Worm (Caenorhabditis elegans) whole organism, young adult: ENCODE results near the gene ZK930.4.

Experiments
- B0035.1 ChIP-seq: sonication (generic microtip); optimal IDR thresholded peaks from 2 replicates; lab custom pipeline; 2016; ENCODE audit warnings: missing genetic modification characterization, mild to moderate bottlenecking, missing compliant biosample characterization, missing genotype, missing genetic modification reagents
- F37B4.10 ChIP-seq: fragments of 200-800 bp; sonication (Bioruptor generic); IDR thresholded peaks from 2 replicates; pipeline ENCODE4 v1.3.6; 2022; ENCODE audit warnings: missing genetic modification characterization, missing compliant biosample characterization
- F49E8.2 ChIP-seq: sonication (generic microtip); optimal IDR thresholded peaks from 3 replicates; lab custom pipeline; 2017; ENCODE audit warnings: missing genetic modification characterization, mild to moderate bottlenecking, missing compliant biosample characterization, antibody characterized with exemption, moderate library complexity; ENCODE audit not compliant: insufficient read depth
- K12H6.12 ChIP-seq: fragments of 200-800 bp; sonication (Bioruptor generic); optimal IDR thresholded peaks from 2 replicates; lab custom pipeline; 2018; ENCODE audit warnings: mild to moderate bottlenecking, missing genetic modification characterization, missing compliant biosample characterization
- T07F8.4 ChIP-seq: sonication (generic microtip); optimal IDR thresholded peaks from 2 replicates; lab custom pipeline; 2016; ENCODE audit warnings: mild to moderate bottlenecking, missing genetic modification characterization, moderate library complexity, missing compliant biosample characterization
- Y67H2A.10 ChIP-seq: fragments of 200-800 bp; sonication (Bioruptor generic); conservative IDR thresholded peaks from 2 replicates; pipeline ENCODE4 v1.3.6; 2022; ENCODE audit warnings: missing genetic modification reagents, missing genetic modification characterization, missing compliant biosample characterization
- Y79H2A.3 ChIP-seq: fragments of 200-800 bp; sonication (Bioruptor generic); conservative IDR thresholded peaks from 2 replicates; pipeline ENCODE4 v1.3.6; 2022; ENCODE audit warnings: missing genetic modification reagents, missing genetic modification characterization, missing compliant biosample characterization
- ama-1 ChIP-seq, 3 experiments: fragments of 150-350 bp in 1 of 3; sonication (generic microtip) in 2 of 3; optimal IDR thresholded peaks; 2 replicates each; lab custom pipeline; 2014 to 2018; ENCODE audit warnings: missing biosample characterization in 2 of 3, missing genetic modification characterization in 2 of 3, missing genetic modification reagents in 2 of 3
- aptf-3 ChIP-seq: fragments of 200-800 bp; sonication (Bioruptor generic); IDR thresholded peaks from 2 replicates; pipeline ENCODE4 v1.3.6; 2022; ENCODE audit warnings: missing genetic modification characterization, missing compliant biosample characterization
- atf-7 ChIP-seq: sonication (generic microtip); optimal IDR thresholded peaks from 2 replicates; lab custom pipeline; 2017; ENCODE audit warnings: mild to moderate bottlenecking, missing genetic modification characterization, missing compliant biosample characterization
- athp-1 ChIP-seq: sonication (generic microtip); optimal IDR thresholded peaks from 2 replicates; lab custom pipeline; 2017; ENCODE audit warnings: mild to moderate bottlenecking, missing genetic modification characterization, missing compliant biosample characterization
- attf-5 ChIP-seq: fragments of 200-800 bp; sonication (Bioruptor generic); optimal IDR thresholded peaks from 2 replicates; lab custom pipeline; 2018; ENCODE audit warnings: mild to moderate bottlenecking, missing genetic modification characterization, missing compliant biosample characterization
- cebp-1 ChIP-seq, 2 experiments: fragments of 200-800 bp in 1 of 2; sonication (Bioruptor generic) in 1 of 2; sonication (generic microtip) in 1 of 2; IDR thresholded peaks in 1 of 2; optimal IDR thresholded peaks in 1 of 2; 2 replicates each; pipeline versions ENCODE4 v1.3.6 to Lab custom; 2017 to 2022; ENCODE audit warnings: missing compliant biosample characterization in 2 of 2, missing genetic modification characterization in 2 of 2, mild to moderate bottlenecking in 1 of 2, missing genetic modification reagents in 1 of 2, moderate library complexity in 1 of 2
- ceh-100 ChIP-seq: fragments of 200-800 bp; sonication (Bioruptor generic); IDR thresholded peaks from 2 replicates; pipeline ENCODE4 v1.3.6; 2022; ENCODE audit warnings: missing genetic modification reagents, missing genetic modification characterization, missing compliant biosample characterization
- ceh-27 ChIP-seq: fragments of 200-800 bp; sonication (Bioruptor generic); optimal IDR thresholded peaks from 2 replicates; lab custom pipeline; 2018; ENCODE audit warnings: mild to moderate bottlenecking, missing genetic modification characterization, moderate library complexity, missing compliant biosample characterization
- ceh-40 ChIP-seq: fragments of 200-800 bp; sonication (Bioruptor generic); IDR thresholded peaks from 2 replicates; pipeline ENCODE4 v1.3.6; 2022; ENCODE audit warnings: missing genetic modification characterization, missing compliant biosample characterization
- ceh-58 ChIP-seq: fragments of 200-800 bp; sonication (Bioruptor generic); IDR thresholded peaks from 2 replicates; pipeline ENCODE4 v1.3.6; 2022; ENCODE audit warnings: missing genetic modification characterization, missing compliant biosample characterization
- ceh-91 ChIP-seq: fragments of 200-800 bp; sonication (Bioruptor generic); IDR thresholded peaks from 2 replicates; pipeline ENCODE4 v1.3.6; 2022; ENCODE audit warnings: missing genetic modification reagents, missing genetic modification characterization, missing compliant biosample characterization
- chd-7 ChIP-seq: sonication (generic microtip); optimal IDR thresholded peaks from 2 replicates; lab custom pipeline; 2016; ENCODE audit warnings: mild to moderate bottlenecking, missing genetic modification characterization, moderate library complexity, missing compliant biosample characterization
- die-1 ChIP-seq: sonication (generic microtip); optimal IDR thresholded peaks from 2 replicates; lab custom pipeline; 2016; ENCODE audit warnings: missing genotype, mild to moderate bottlenecking, missing genetic modification characterization, missing compliant biosample characterization
- dox-1 ChIP-seq: fragments of 200-800 bp; sonication (Bioruptor generic); IDR thresholded peaks from 2 replicates; pipeline ENCODE4 v1.3.6; 2022; ENCODE audit warnings: missing genetic modification reagents, missing genetic modification characterization, missing compliant biosample characterization
- dpl-1 ChIP-seq: fragments of 150-350 bp; optimal IDR thresholded peaks from 2 replicates; lab custom pipeline; 2014; ENCODE audit warnings: missing biosample characterization, missing genetic modification reagents, missing genetic modification characterization
- egl-18 ChIP-seq: fragments of 200-800 bp; sonication (Bioruptor generic); IDR thresholded peaks from 2 replicates; pipeline ENCODE4 v1.3.6; 2022; ENCODE audit warnings: missing genetic modification reagents, missing genetic modification characterization, missing compliant biosample characterization
- egrh-3 ChIP-seq: fragments of 200-800 bp; sonication (Bioruptor generic); IDR thresholded peaks from 2 replicates; pipeline ENCODE4 v1.3.6; 2022; ENCODE audit warnings: missing genetic modification reagents, missing genetic modification characterization, missing compliant biosample characterization
- ets-4 ChIP-seq: fragments of 200-800 bp; sonication (Bioruptor generic); optimal IDR thresholded peaks from 2 replicates; lab custom pipeline; 2018; ENCODE audit warnings: mild to moderate bottlenecking, missing genetic modification characterization, missing compliant biosample characterization
- gei-17 ChIP-seq: fragments of 200-800 bp; sonication (Bioruptor generic); optimal IDR thresholded peaks from 2 replicates; lab custom pipeline; 2018; ENCODE audit warnings: mild to moderate bottlenecking, missing genetic modification characterization, missing compliant biosample characterization
- him-1 ChIP-seq: sonication (generic microtip); optimal IDR thresholded peaks from 2 replicates; lab custom pipeline; 2016; ENCODE audit warnings: missing genotype, missing genetic modification reagents, missing genetic modification characterization, missing compliant biosample characterization
- hlh-12 ChIP-seq: sonication (generic microtip); optimal IDR thresholded peaks from 2 replicates; lab custom pipeline; 2016; ENCODE audit warnings: missing genetic modification characterization, missing compliant biosample characterization
- hmg-1.2 ChIP-seq: fragments of 200-800 bp; sonication (Bioruptor generic); IDR thresholded peaks from 2 replicates; pipeline ENCODE4 v1.3.6; 2022; ENCODE audit warnings: missing genetic modification reagents, missing genetic modification characterization, missing compliant biosample characterization
- lin-26 ChIP-seq: fragments of 200-800 bp; sonication (Bioruptor generic); IDR thresholded peaks from 2 replicates; pipeline ENCODE4 v1.3.6; 2022; ENCODE audit warnings: missing genetic modification reagents, missing genetic modification characterization, missing compliant biosample characterization
- lin-54 ChIP-seq: fragments of 200-800 bp; sonication (Bioruptor generic); optimal IDR thresholded peaks from 2 replicates; lab custom pipeline; 2018; ENCODE audit warnings: mild to moderate bottlenecking, missing genetic modification characterization, missing compliant biosample characterization
- lsl-1 ChIP-seq: fragments of 200-800 bp; sonication (Bioruptor generic); optimal IDR thresholded peaks from 2 replicates; lab custom pipeline; 2018; ENCODE audit warnings: mild to moderate bottlenecking, missing genetic modification characterization, moderate library complexity, missing compliant biosample characterization
- lsy-27 ChIP-seq: sonication (generic microtip); optimal IDR thresholded peaks from 2 replicates; lab custom pipeline; 2017; ENCODE audit warnings: missing genetic modification characterization, mild to moderate bottlenecking, missing compliant biosample characterization, antibody characterized with exemption, missing genotype, borderline replicate concordance; ENCODE audit not compliant: insufficient read depth
- madf-10 ChIP-seq: sonication (generic microtip); optimal IDR thresholded peaks from 2 replicates; lab custom pipeline; 2016; ENCODE audit warnings: mild to moderate bottlenecking, missing genetic modification characterization, missing compliant biosample characterization
- madf-6 ChIP-seq: fragments of 200-800 bp; sonication (Bioruptor generic); IDR thresholded peaks from 2 replicates; pipeline ENCODE4 v1.3.6; 2022; ENCODE audit warnings: missing genetic modification reagents, missing genetic modification characterization, missing compliant biosample characterization
- nfyb-1 ChIP-seq: fragments of 200-800 bp; sonication (Bioruptor generic); IDR thresholded peaks from 2 replicates; pipeline ENCODE4 v1.3.6; 2022; ENCODE audit warnings: missing genetic modification reagents, missing genetic modification characterization, missing compliant biosample characterization
- nhr-80 ChIP-seq: sonication (generic microtip); optimal IDR thresholded peaks from 2 replicates; lab custom pipeline; 2016; ENCODE audit warnings: missing genetic modification characterization, missing compliant biosample characterization
- pbrm-1 ChIP-seq: fragments of 200-800 bp; sonication (Bioruptor generic); IDR thresholded peaks from 2 replicates; pipeline ENCODE4 v1.3.6; 2022; ENCODE audit warnings: missing genetic modification reagents, missing genetic modification characterization, missing compliant biosample characterization
- sea-2 ChIP-seq: fragments of 200-800 bp; sonication (Bioruptor generic); IDR thresholded peaks from 2 replicates; pipeline ENCODE4 v1.3.6; 2022; ENCODE audit warnings: missing genetic modification characterization, missing compliant biosample characterization
- snpc-1.1 ChIP-seq: sonication (generic microtip); optimal IDR thresholded peaks from 2 replicates; lab custom pipeline; 2017; ENCODE audit warnings: missing genetic modification characterization, mild to moderate bottlenecking, missing compliant biosample characterization, antibody characterized with exemption, moderate library complexity, missing genotype, missing genetic modification reagents; ENCODE audit not compliant: insufficient read depth
- tlf-1 ChIP-seq: fragments of 200-800 bp; sonication (Bioruptor generic); optimal IDR thresholded peaks from 2 replicates; lab custom pipeline; 2018; ENCODE audit warnings: mild to moderate bottlenecking, missing genetic modification characterization, missing compliant biosample characterization
- unc-62 ChIP-seq: fragments of 150-350 bp; optimal IDR thresholded peaks from 2 replicates; lab custom pipeline; 2014; ENCODE audit warnings: missing biosample characterization, missing genetic modification reagents, missing genetic modification characterization
- xnd-1 ChIP-seq: sonication (generic microtip); optimal IDR thresholded peaks from 2 replicates; lab custom pipeline; 2016; ENCODE audit warnings: missing genotype, missing genetic modification reagents, missing genetic modification characterization, missing compliant biosample characterization
- zfh-2 ChIP-seq: fragments of 200-800 bp; sonication (Bioruptor generic); conservative IDR thresholded peaks from 2 replicates; pipeline ENCODE4 v1.3.6; 2022; ENCODE audit warnings: missing genetic modification reagents, missing genetic modification characterization, missing compliant biosample characterization
- ztf-18 ChIP-seq: sonication (generic microtip); optimal IDR thresholded peaks from 2 replicates; lab custom pipeline; 2016; ENCODE audit warnings: missing genotype, mild to moderate bottlenecking, missing genetic modification characterization, missing compliant biosample characterization
- ztf-3 ChIP-seq: fragments of 200-800 bp; sonication (Bioruptor generic); optimal IDR thresholded peaks from 2 replicates; lab custom pipeline; 2018; ENCODE audit warnings: mild to moderate bottlenecking, missing genetic modification characterization, missing compliant biosample characterization
- ztf-6 ChIP-seq: fragments of 200-800 bp; sonication (Bioruptor generic); IDR thresholded peaks from 2 replicates; pipeline ENCODE4 v1.3.6; 2022; ENCODE audit warnings: missing genetic modification reagents, missing genetic modification characterization, missing compliant biosample characterization

ZK930.4 gene

ce11 chrII:11916555-11916941, 10.2 kb downstream of the ZK930.4 start:
- TF ChIP-seq lin-54 (peak; percentile 12), Y67H2A.10 (GFP tag; lab: Robert Waterston, UW) (no peak), hmg-1.2 (0 out of 2 replicates have a peak, but pooled peaks have one; percentile 24), ztf-6 (GFP tag; lab: Robert Waterston, UW) (no peak), die-1 (peak; percentile 27), pbrm-1 (GFP tag; lab: Robert Waterston, UW) (peak; percentile 47; the same call in 1 of the 2 replicates), F37B4.10 (GFP tag; lab: Robert Waterston, UW) (no peak), him-1 (tag; lab: Kevin White, UChicago) (no peak), lsl-1 (GFP tag; lab: Kevin White, UChicago) (peak; percentile 43), ztf-18 (tag; lab: Kevin White, UChicago) (no peak), nfyb-1 (GFP tag; lab: Robert Waterston, UW) (no peak), sea-2 (no peak), cebp-1 (GFP tag; IDR thresholded peaks at IDR 0.05; lab: Robert Waterston, UW) (no peak), cebp-1 (tag; optimal IDR thresholded peaks at IDR 0.05; lab: Kevin White, UChicago) (no peak), madf-10 (tag; lab: Kevin White, UChicago) (no peak), dox-1 (GFP tag; lab: Robert Waterston, UW) (0 out of 2 replicates have a peak, but pooled peaks have one; percentile 15), aptf-3 (GFP tag; lab: Robert Waterston, UW) (no peak), tlf-1 (GFP tag; lab: Kevin White, UChicago) (no peak), ceh-100 (no peak), lin-26 (GFP tag; lab: Robert Waterston, UW) (peak; percentile 65), T07F8.4 (tag; lab: Kevin White, UChicago) (peak; percentile 27), ets-4 (GFP tag; lab: Kevin White, UChicago) (no peak), unc-62 (no peak), egrh-3 (no peak), ceh-40 (GFP tag; lab: Robert Waterston, UW) (no peak), attf-5 (GFP tag; lab: Kevin White, UChicago) (no peak)

ce11 chrII:11916945-11917344, 10.6 kb downstream of the ZK930.4 start:
- peak; percentile 79 for TF ChIP-seq zfh-2 (GFP tag; lab: Robert Waterston, UW)
- no peak for TF ChIP-seq Y79H2A.3 (GFP tag; lab: Robert Waterston, UW)
- TF ChIP-seq atf-7 (tag; lab: Kevin White, UChicago) = no peak
- TF ChIP-seq F49E8.2 (tag; lab: Kevin White, UChicago) = no peak
- no peak for TF ChIP-seq ztf-3 (GFP tag; lab: Kevin White, UChicago)
- no peak for TF ChIP-seq dpl-1 (GFP tag; lab: Kevin White, UChicago)
- TF ChIP-seq snpc-1.1 (tag; lab: Kevin White, UChicago) = no peak
- TF ChIP-seq B0035.1 (tag; lab: Kevin White, UChicago) = no peak
- TF ChIP-seq nhr-80 = no peak
- TF ChIP-seq chd-7 = no peak
- TF ChIP-seq gei-17 (GFP tag; lab: Kevin White, UChicago) = no peak
- TF ChIP-seq K12H6.12 (tag; lab: Kevin White, UChicago) = no peak
- no peak for TF ChIP-seq ceh-58 (GFP tag; lab: Robert Waterston, UW)
- TF ChIP-seq ama-1 (optimal IDR thresholded peaks at IDR 0.05; lab: Kevin White, UChicago) = no peak
- no peak for TF ChIP-seq ama-1 (GFP tag; optimal IDR thresholded peaks at IDR 0.05; lab: Kevin White, UChicago)
- no peak for TF ChIP-seq ceh-91
- no peak for TF ChIP-seq lin-54
- no peak for TF ChIP-seq ceh-27 (GFP tag; lab: Kevin White, UChicago)
- no peak for TF ChIP-seq egl-18 (GFP tag; lab: Robert Waterston, UW)
- TF ChIP-seq xnd-1 (tag; lab: Kevin White, UChicago) = no peak
- no peak for TF ChIP-seq hmg-1.2
- no peak for TF ChIP-seq lsy-27 (tag; lab: Kevin White, UChicago)
- no peak for TF ChIP-seq cebp-1 (GFP tag; IDR thresholded peaks at IDR 0.05; lab: Robert Waterston, UW)
- TF ChIP-seq cebp-1 (tag; optimal IDR thresholded peaks at IDR 0.05; lab: Kevin White, UChicago) = no peak
- no peak for TF ChIP-seq hlh-12 (tag; lab: Kevin White, UChicago)
- no peak for TF ChIP-seq Y67H2A.10 (GFP tag; lab: Robert Waterston, UW)
- no peak for TF ChIP-seq ztf-18 (tag; lab: Kevin White, UChicago)
- no peak for TF ChIP-seq madf-6
- TF ChIP-seq F37B4.10 (GFP tag; lab: Robert Waterston, UW) = peak; percentile 63; the same call in 1 of the 2 replicates
- TF ChIP-seq athp-1 (tag; lab: Kevin White, UChicago) = no peak
